Fruit fly (Drosophila melanogaster): Measurements from ENCODE around the gene Atg17.

The Atg17 gene

DNA sequence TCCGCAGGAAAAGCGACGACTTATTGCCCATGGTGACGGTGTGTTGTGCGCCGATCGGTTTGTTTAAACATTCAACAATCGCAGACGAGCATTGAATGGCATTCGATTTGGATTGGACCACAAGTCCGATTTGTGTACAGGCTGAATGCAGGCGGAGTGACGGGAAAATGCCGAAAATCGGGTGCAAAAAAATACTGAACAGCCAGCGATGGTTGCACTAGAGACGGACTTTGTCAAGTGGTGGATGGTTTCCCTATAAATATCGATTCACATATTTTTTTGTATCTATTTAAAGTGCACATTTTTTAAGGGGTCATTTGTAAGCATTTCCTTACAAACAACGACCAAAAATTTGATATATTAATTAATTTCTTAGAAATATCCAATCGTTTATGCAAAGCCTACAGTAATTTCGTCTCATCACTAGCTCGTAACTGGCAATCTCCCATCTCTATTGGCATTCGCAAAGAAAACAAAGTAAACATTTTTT lies 14.8 kb upstream of the Atg17 start, which contains the start of the genes elm and MED27 (continued):
- peak; percentile 46 for TF ChIP-seq CG6854 (GFP tag; optimal IDR thresholded peaks at IDR 0.05)
- peak; percentile 68 for TF ChIP-seq Blimp-1 (GFP tag; optimal IDR thresholded peaks at IDR 0.05)
- TF ChIP-seq CG9139 (GFP tag; optimal IDR thresholded peaks at IDR 0.05), result no peak
- peak; percentile 96 for TF ChIP-seq lz (GFP tag; optimal IDR thresholded peaks at IDR 0.05)
- TF ChIP-seq achi (GFP tag; optimal IDR thresholded peaks at IDR 0.05), result peak; percentile 89
- peak; percentile 94 for TF ChIP-seq acj6 (GFP tag; optimal IDR thresholded peaks at IDR 0.05)
- peak; percentile 85 for TF ChIP-seq CG6792 (GFP tag; optimal IDR thresholded peaks at IDR 0.05)
- TF ChIP-seq Hr38 (GFP tag; optimal IDR thresholded peaks at IDR 0.05), result peak; percentile 44
- peak; percentile 76 for TF ChIP-seq Lpt (GFP tag; optimal IDR thresholded peaks at IDR 0.05)
- peak; percentile 95 for TF ChIP-seq Eip78C (GFP tag)
- no peak for TF ChIP-seq fd85E (GFP tag; optimal IDR thresholded peaks at IDR 0.05)
- TF ChIP-seq CG7368 (GFP tag; optimal IDR thresholded peaks at IDR 0.05), result peak; percentile 71
- TF ChIP-seq Hr39 (GFP tag; optimal IDR thresholded peaks at IDR 0.05), result peak; percentile 95
- TF ChIP-seq CG10631 (GFP tag; optimal IDR thresholded peaks at IDR 0.05), result peak; percentile 94
- TF ChIP-seq CG6276 (GFP tag; optimal IDR thresholded peaks at IDR 0.05), result no peak
- TF ChIP-seq CG15336 (GFP tag; IDR thresholded peaks at IDR 0.05), result peak; percentile 74
- TF ChIP-seq CG11294 (GFP tag; IDR thresholded peaks at IDR 0.05), result peak; percentile 67; the same call in 1 of the 2 replicates
- TF ChIP-seq salr (GFP tag; optimal IDR thresholded peaks at IDR 0.05), result peak; percentile 66 to 79
- TF ChIP-seq CG11902 (GFP tag; optimal IDR thresholded peaks at IDR 0.05), result peak; percentile 93
- peak; percentile 92 for TF ChIP-seq Met (GFP tag; optimal IDR thresholded peaks at IDR 0.05)
- TF ChIP-seq eg (GFP tag; IDR thresholded peaks at IDR 0.05), result peak; percentile 86
- peak; percentile 81 for TF ChIP-seq CG11762 (GFP tag; optimal IDR thresholded peaks at IDR 0.05; ENCODE audit: insufficient read depth)
- peak; percentile 92 for TF ChIP-seq Smox (GFP tag; optimal IDR thresholded peaks at IDR 0.05)
- peak; percentile 82 for TF ChIP-seq CG10669 (GFP tag; optimal IDR thresholded peaks at IDR 0.05)
- peak; percentile 84 for TF ChIP-seq CG8119 (GFP tag; IDR thresholded peaks at IDR 0.05)
- peak; percentile 98 for TF ChIP-seq svp (GFP tag)
- TF ChIP-seq cyc (GFP tag; optimal IDR thresholded peaks at IDR 0.05), result peak; percentile 95
- peak; percentile 94 for TF ChIP-seq pdm3 (GFP tag; optimal IDR thresholded peaks at IDR 0.05)
- TF ChIP-seq Sox15 (GFP tag; optimal IDR thresholded peaks at IDR 0.05), result peak; percentile 94
- TF ChIP-seq OdsH (GFP tag; optimal IDR thresholded peaks at IDR 0.05), result peak; percentile 94
- peak; percentile 96 for TF ChIP-seq fkh (GFP tag; optimal IDR thresholded peaks at IDR 0.05)
- peak; percentile 87 for TF ChIP-seq CG6163 (GFP tag; IDR thresholded peaks at IDR 0.05)
- peak; percentile 81 for TF ChIP-seq CG1621 (tag; optimal IDR thresholded peaks at IDR 0.05)
- peak; percentile 97 for TF ChIP-seq CG31627 (GFP tag; optimal IDR thresholded peaks at IDR 0.05)
- TF ChIP-seq CG6808 (GFP tag; optimal IDR thresholded peaks at IDR 0.05), result peak; percentile 78
- peak; percentile 89 for TF ChIP-seq Eip75B (GFP tag; optimal IDR thresholded peaks at IDR 0.05)
- peak; percentile 80 for TF ChIP-seq fd59A (GFP tag; optimal IDR thresholded peaks at IDR 0.05)
- TF ChIP-seq net (GFP tag; optimal IDR thresholded peaks at IDR 0.05), result peak; percentile 83

DNA sequence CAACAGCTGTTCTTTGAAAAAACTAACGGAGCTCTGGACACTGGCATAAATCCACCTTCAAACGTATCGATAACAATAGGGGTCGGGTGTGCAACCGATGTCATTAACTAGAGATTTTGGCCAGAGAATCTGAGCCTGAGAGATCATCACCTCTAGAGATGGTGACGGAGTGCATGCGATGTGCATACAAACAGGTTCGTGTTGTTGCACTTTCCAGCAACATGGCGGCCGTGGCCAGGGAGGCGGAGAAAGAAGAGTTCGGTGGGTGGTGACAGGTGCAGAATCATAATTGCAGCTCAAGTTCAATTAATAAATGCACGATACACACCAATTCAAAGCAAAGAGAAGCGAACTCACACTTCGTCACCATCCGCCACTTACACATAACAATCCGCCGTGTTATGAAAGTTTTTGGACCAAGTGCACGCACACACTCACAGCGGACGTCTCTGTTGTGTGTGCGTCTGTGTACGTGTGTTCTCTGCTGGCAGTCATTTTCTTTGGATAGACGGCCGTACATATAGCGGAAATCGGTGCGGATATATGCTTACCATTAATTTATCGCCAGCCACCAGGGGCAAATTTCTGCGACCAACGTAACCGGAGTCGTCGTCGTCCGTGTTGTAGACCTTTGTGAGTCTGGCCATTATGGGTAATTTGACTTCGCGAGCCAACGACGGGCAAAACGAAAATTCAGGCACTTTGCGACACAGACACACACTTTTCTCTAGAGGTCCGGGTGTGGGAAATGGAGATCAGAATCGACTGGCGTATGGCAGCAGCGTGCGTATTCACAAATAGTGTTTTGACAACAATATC lies 10.3 kb upstream of the Atg17 start:
- TF ChIP-seq CG7368 (GFP tag; optimal IDR thresholded peaks at IDR 0.05) (no peak), dsx (GFP tag; optimal IDR thresholded peaks at IDR 0.05; ENCODE audit: poor library complexity, severe bottlenecking) (no peak), fd85E (GFP tag; optimal IDR thresholded peaks at IDR 0.05) (no peak), Hr4 (GFP tag; optimal IDR thresholded peaks at IDR 0.05) (no peak), acj6 (GFP tag; optimal IDR thresholded peaks at IDR 0.05) (no peak), salr (GFP tag; optimal IDR thresholded peaks at IDR 0.05) (no peak), Gug (GFP tag; IDR thresholded peaks at IDR 0.05) (no peak), net (GFP tag; optimal IDR thresholded peaks at IDR 0.05) (peak; percentile 27), CG3032 (tag; optimal IDR thresholded peaks at IDR 0.05) (no peak), fd59A (GFP tag; optimal IDR thresholded peaks at IDR 0.05) (no peak), CG6163 (GFP tag; IDR thresholded peaks at IDR 0.05) (no peak), Eip78C (GFP tag) (peak; percentile 77), CG16779 (tag; optimal IDR thresholded peaks at IDR 0.05) (no peak), lz (GFP tag; optimal IDR thresholded peaks at IDR 0.05) (no peak), CG34406 (GFP tag; optimal IDR thresholded peaks at IDR 0.05) (no peak), fkh (GFP tag; optimal IDR thresholded peaks at IDR 0.05) (no peak), Lpt (GFP tag; optimal IDR thresholded peaks at IDR 0.05) (no peak), dac (GFP tag; optimal IDR thresholded peaks at IDR 0.05) (no peak), CG1621 (tag; optimal IDR thresholded peaks at IDR 0.05) (peak; percentile 55), Eip75B (GFP tag; optimal IDR thresholded peaks at IDR 0.05) (peak; percentile 25), Blimp-1 (GFP tag; optimal IDR thresholded peaks at IDR 0.05) (no peak), CG11294 (GFP tag; IDR thresholded peaks at IDR 0.05) (no peak), Hr39 (GFP tag; optimal IDR thresholded peaks at IDR 0.05) (no peak), topi (GFP tag; optimal IDR thresholded peaks at IDR 0.05) (no peak), CG15336 (GFP tag; IDR thresholded peaks at IDR 0.05) (peak; percentile 36; the same call in 1 of the 2 replicates), CG6808 (GFP tag; optimal IDR thresholded peaks at IDR 0.05) (no peak), vri (GFP tag; optimal IDR thresholded peaks at IDR 0.05) (peak; percentile 55), pdm3 (GFP tag; optimal IDR thresholded peaks at IDR 0.05) (no peak)
